Worm (Caenorhabditis elegans) whole organism, L4 larva: ENCODE data around the gene srx-33.

Experiments used
- dmd-9 ChIP-seq: fragments of 200-800 bp; sonication (Bioruptor generic); IDR thresholded peaks from 2 replicates; pipeline ENCODE4 v1.3.6; 2022; ENCODE audit warnings: missing genetic modification reagents, missing genetic modification characterization, missing compliant biosample characterization
- egl-43 ChIP-seq: fragments of 200-800 bp; sonication (Bioruptor generic); IDR thresholded peaks from 2 replicates; pipeline ENCODE4 v1.3.6; 2022; ENCODE audit warnings: missing genetic modification reagents, missing genetic modification characterization, missing compliant biosample characterization

DNA sequence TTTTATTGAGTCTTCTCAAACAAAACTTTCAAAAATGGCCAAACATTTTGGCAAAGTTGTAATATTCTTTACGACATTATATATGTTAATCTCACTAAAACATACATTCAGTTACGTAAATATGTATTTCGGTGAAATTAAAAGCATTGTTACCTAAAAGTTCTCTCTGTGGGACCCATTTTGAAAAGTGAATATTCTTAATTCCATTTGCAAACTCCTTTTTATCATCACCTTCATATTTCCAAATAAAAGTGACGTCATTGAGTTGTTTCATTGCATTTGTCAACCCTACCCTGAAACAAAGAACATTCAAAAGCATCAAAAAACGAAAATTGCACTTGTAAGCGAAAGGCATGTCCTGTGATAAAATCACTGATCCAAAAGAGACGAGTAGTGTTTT lies 21.7 kb upstream of the srx-33 start:
- TF ChIP-seq dmd-9 (GFP tag; lab: Robert Waterston, UW) = no peak
- TF ChIP-seq egl-43 (GFP tag; lab: Robert Waterston, UW) = no peak
